Fruit fly (Drosophila melanogaster) whole organism, embryonic: Measurements from ENCODE around the gene CG10943.

ENCODE experiments used
- Atf-2 ChIP-seq: fragments of 200-800 bp; sonication (Bioruptor generic); optimal IDR thresholded peaks from 2 replicates; lab custom pipeline; 2016; ENCODE audit warnings: missing biosample characterization, missing genetic modification characterization
- Atf3 ChIP-seq: fragments of 200-800 bp; sonication (Bioruptor generic); optimal IDR thresholded peaks from 3 replicates; lab custom pipeline; 2016; ENCODE audit warnings: missing biosample characterization, missing genetic modification characterization
- Bteb2 ChIP-seq: fragments of 200-800 bp; sonication (Bioruptor generic); optimal IDR thresholded peaks from 2 replicates; lab custom pipeline; 2016; ENCODE audit warnings: missing biosample characterization, missing genetic modification characterization
- CG13424 ChIP-seq: fragments of 200-800 bp; sonication (Bioruptor generic); optimal IDR thresholded peaks from 2 replicates; lab custom pipeline; 2019; ENCODE audit warnings: missing biosample characterization, mild to moderate bottlenecking, missing genetic modification characterization, moderate library complexity
- CG15479 ChIP-seq: fragments of 200-800 bp; sonication (Bioruptor generic); optimal IDR thresholded peaks from 3 replicates; lab custom pipeline; 2019; ENCODE audit warnings: missing biosample characterization, mild to moderate bottlenecking, missing genetic modification characterization, moderate library complexity
- CG15514 ChIP-seq: fragments of 200-800 bp; sonication (Bioruptor generic); optimal IDR thresholded peaks from 3 replicates; lab custom pipeline; 2017; ENCODE audit warnings: missing biosample characterization, missing genetic modification characterization, mild to moderate bottlenecking, moderate library complexity, missing genetic modification reagents
- CG15696 ChIP-seq: fragments of 200-800 bp; sonication (Bioruptor generic); optimal IDR thresholded peaks from 2 replicates; lab custom pipeline; 2019; ENCODE audit warnings: missing biosample characterization, mild to moderate bottlenecking, missing genetic modification characterization, moderate library complexity
- CG2116 ChIP-seq: fragments of 200-800 bp; sonication (Bioruptor generic); optimal IDR thresholded peaks from 3 replicates; lab custom pipeline; 2018; ENCODE audit warnings: missing biosample characterization, mild to moderate bottlenecking, missing genetic modification characterization
- CG33557 ChIP-seq: fragments of 200-800 bp; sonication (Bioruptor generic); optimal IDR thresholded peaks from 2 replicates; lab custom pipeline; 2019; ENCODE audit warnings: missing biosample characterization, mild to moderate bottlenecking, missing genetic modification characterization, moderate library complexity
- CG34376 ChIP-seq: fragments of 200-800 bp; sonication (Bioruptor generic); optimal IDR thresholded peaks from 2 replicates; lab custom pipeline; 2018; ENCODE audit warnings: missing biosample characterization, mild to moderate bottlenecking, missing genetic modification characterization
- CG34422 ChIP-seq: fragments of 200-800 bp; sonication (Bioruptor generic); IDR thresholded peaks from 3 replicates; pipeline ENCODE4 v1.3.6; 2022; ENCODE audit warnings: missing biosample characterization, missing genetic modification characterization
- CG3847 ChIP-seq: fragments of 200-800 bp; sonication (Bioruptor generic); IDR thresholded peaks from 2 replicates; pipeline ENCODE4 v1.3.6; 2022; ENCODE audit warnings: missing biosample characterization, missing genetic modification characterization
- CG42726 ChIP-seq: fragments of 200-800 bp; sonication (Bioruptor generic); IDR thresholded peaks from 2 replicates; pipeline ENCODE4 v1.3.6; 2022; ENCODE audit warnings: missing biosample characterization, missing genetic modification characterization; ENCODE audit not compliant: partially characterized antibody
- CG4424 ChIP-seq: fragments of 200-800 bp; sonication (Bioruptor generic); optimal IDR thresholded peaks from 3 replicates; lab custom pipeline; 2016; ENCODE audit warnings: missing biosample characterization, missing genetic modification characterization
- CG7372 ChIP-seq: fragments of 200-800 bp; sonication (Bioruptor generic); IDR thresholded peaks from 2 replicates; pipeline ENCODE4 v1.3.6; 2022; ENCODE audit warnings: missing biosample characterization, missing genetic modification characterization
- CG8281 ChIP-seq: fragments of 200-800 bp; sonication (Bioruptor generic); optimal IDR thresholded peaks from 2 replicates; lab custom pipeline; 2018; ENCODE audit warnings: missing biosample characterization, mild to moderate bottlenecking, missing genetic modification characterization, moderate library complexity
- CG8388 ChIP-seq: fragments of 200-800 bp; sonication (Bioruptor generic); optimal IDR thresholded peaks from 2 replicates; lab custom pipeline; 2019; ENCODE audit warnings: missing biosample characterization, mild to moderate bottlenecking, missing genetic modification characterization, moderate library complexity
- CG9727 ChIP-seq: fragments of 200-800 bp; sonication (Bioruptor generic); optimal IDR thresholded peaks from 3 replicates; lab custom pipeline; 2017; ENCODE audit warnings: missing biosample characterization, mild to moderate bottlenecking, missing genetic modification characterization
- CHES-1-like ChIP-seq: fragments of 200-800 bp; sonication (Bioruptor generic); optimal IDR thresholded peaks from 2 replicates; lab custom pipeline; 2016; ENCODE audit warnings: missing biosample characterization, missing genetic modification characterization
- CrebB ChIP-seq: fragments of 200-800 bp; sonication (Bioruptor generic); optimal IDR thresholded peaks from 3 replicates; lab custom pipeline; 2018; ENCODE audit warnings: missing biosample characterization, mild to moderate bottlenecking, missing genetic modification characterization
- D19A ChIP-seq: fragments of 200-800 bp; optimal IDR thresholded peaks from 3 replicates; lab custom pipeline; 2019; ENCODE audit warnings: missing biosample characterization, mild to moderate bottlenecking, missing genetic modification characterization, moderate library complexity
- Dll ChIP-seq: fragments of 200-800 bp; sonication (Bioruptor generic); IDR thresholded peaks from 4 replicates; pipeline ENCODE4 v1.3.6; 2022; ENCODE audit warnings: missing biosample characterization, missing genetic modification characterization; ENCODE audit not compliant: partially characterized antibody
- GATAe ChIP-seq: fragments of 200-800 bp; sonication (Bioruptor generic); conservative IDR thresholded peaks from 2 replicates; pipeline ENCODE4 v1.3.6; 2022; ENCODE audit warnings: missing biosample characterization, missing genetic modification characterization
- Hsf ChIP-seq: fragments of 200-800 bp; sonication (Bioruptor generic); optimal IDR thresholded peaks from 3 replicates; lab custom pipeline; 2016; ENCODE audit warnings: missing biosample characterization, missing genetic modification characterization
- Meics ChIP-seq: fragments of 200-800 bp; sonication (Bioruptor generic); optimal IDR thresholded peaks from 2 replicates; lab custom pipeline; 2017; ENCODE audit warnings: missing biosample characterization, mild to moderate bottlenecking, missing genetic modification characterization
- Rx ChIP-seq: fragments of 200-800 bp; sonication (Bioruptor generic); IDR thresholded peaks from 2 replicates; pipeline ENCODE4 v1.3.6; 2022; ENCODE audit warnings: missing biosample characterization, missing genetic modification characterization
- Stat92E ChIP-seq, 3 experiments: fragments of >200 bp in 2 of 3; fragments of 200-800 bp in 1 of 3; sonication (Bioruptor generic) in 1 of 3; optimal IDR thresholded peaks; 2 replicates each; lab custom pipeline; 2017 to 2019; ENCODE audit warnings: missing biosample characterization in 3 of 3, missing genetic modification characterization in 3 of 3, mild to moderate bottlenecking in 1 of 3, moderate library complexity in 1 of 3
- Trl ChIP-seq, 3 experiments: fragments of >200 bp in 2 of 3; fragments of 200-800 bp in 1 of 3; sonication (Bioruptor generic) in 1 of 3; optimal IDR thresholded peaks; 2 replicates in 1 of 3; 3 replicates in 2 of 3; lab custom pipeline; 2016 to 2017; ENCODE audit warnings: missing biosample characterization in 1 of 3, missing genetic modification characterization in 1 of 3
- Usf ChIP-seq: fragments of 200-800 bp; sonication (Bioruptor generic); optimal IDR thresholded peaks from 2 replicates; lab custom pipeline; 2017; ENCODE audit warnings: missing genotype, missing biosample characterization, missing genetic modification characterization
- ab ChIP-seq: fragments of 200-800 bp; sonication (Bioruptor generic); optimal IDR thresholded peaks from 2 replicates; lab custom pipeline; 2016; ENCODE audit warnings: missing biosample characterization, missing genetic modification characterization
- bowl ChIP-seq: fragments of 200-800 bp; sonication (Bioruptor generic); IDR thresholded peaks from 2 replicates; pipeline ENCODE4 v1.3.6; 2022; ENCODE audit warnings: missing biosample characterization, missing genetic modification characterization
- crp ChIP-seq, 2 experiments: fragments of 200-800 bp; sonication (Bioruptor generic); optimal IDR thresholded peaks; 2 replicates in 1 of 2; 3 replicates in 1 of 2; lab custom pipeline; 2017; ENCODE audit warnings: missing biosample characterization in 2 of 2, missing genetic modification characterization in 2 of 2, mild to moderate bottlenecking in 1 of 2, moderate library complexity in 1 of 2
- cwo ChIP-seq: fragments of 200-800 bp; sonication (Bioruptor generic); optimal IDR thresholded peaks from 3 replicates; lab custom pipeline; 2017; ENCODE audit warnings: missing biosample characterization, missing genetic modification characterization, mild to moderate bottlenecking, moderate library complexity, missing genetic modification reagents
- esg ChIP-seq: fragments of 200-800 bp; sonication (Bioruptor generic); conservative IDR thresholded peaks from 2 replicates; pipeline ENCODE4 v1.3.6; 2022; ENCODE audit warnings: missing biosample characterization, missing genetic modification characterization
- exex ChIP-seq: fragments of 200-800 bp; sonication (Bioruptor generic); optimal IDR thresholded peaks from 4 replicates; lab custom pipeline; 2018; ENCODE audit warnings: missing biosample characterization, mild to moderate bottlenecking, missing genetic modification characterization, moderate library complexity
- fd64A ChIP-seq: fragments of 200-800 bp; sonication (Bioruptor generic); optimal IDR thresholded peaks from 3 replicates; lab custom pipeline; 2018; ENCODE audit warnings: missing biosample characterization, mild to moderate bottlenecking, missing genetic modification characterization
- grn ChIP-seq: fragments of 200-800 bp; sonication (Bioruptor generic); optimal IDR thresholded peaks from 3 replicates; lab custom pipeline; 2017; ENCODE audit warnings: missing biosample characterization, missing genetic modification characterization
- hkb ChIP-seq, 2 experiments: fragments of 200-800 bp in 1 of 2; fragments of >200 bp in 1 of 2; sonication (Bioruptor generic) in 1 of 2; IDR thresholded peaks in 1 of 2; optimal IDR thresholded peaks in 1 of 2; 2 replicates each; pipeline versions ENCODE4 v1.3.6 to Lab custom; 2017 to 2022; ENCODE audit warnings: missing biosample characterization in 1 of 2, missing genetic modification characterization in 1 of 2
- mirr ChIP-seq: fragments of 200-800 bp; sonication (Bioruptor generic); optimal IDR thresholded peaks from 3 replicates; lab custom pipeline; 2018; ENCODE audit warnings: missing biosample characterization, mild to moderate bottlenecking, missing genetic modification characterization
- org-1 ChIP-seq: fragments of 200-800 bp; sonication (Bioruptor generic); optimal IDR thresholded peaks from 2 replicates; lab custom pipeline; 2017; ENCODE audit warnings: missing biosample characterization, missing genetic modification characterization
- pnt ChIP-seq: fragments of 200-800 bp; sonication (Bioruptor generic); optimal IDR thresholded peaks from 3 replicates; lab custom pipeline; 2016; ENCODE audit warnings: missing biosample characterization, missing genetic modification characterization
- pum ChIP-seq: fragments of 200-800 bp; sonication (Bioruptor generic); optimal IDR thresholded peaks from 2 replicates; lab custom pipeline; 2016; ENCODE audit warnings: missing biosample characterization, missing genetic modification characterization
- pzg ChIP-seq: fragments of 200-800 bp; sonication (Bioruptor generic); optimal IDR thresholded peaks from 3 replicates; lab custom pipeline; 2018; ENCODE audit warnings: missing biosample characterization, mild to moderate bottlenecking, missing genetic modification characterization, moderate library complexity
- ranshi ChIP-seq: fragments of 200-800 bp; sonication (Bioruptor generic); IDR thresholded peaks from 2 replicates; pipeline ENCODE4 v1.3.6; 2022; ENCODE audit warnings: missing biosample characterization, missing genetic modification characterization
- ssp ChIP-seq: fragments of 200-800 bp; sonication (Bioruptor generic); IDR thresholded peaks from 2 replicates; pipeline ENCODE4 v1.3.6; 2022; ENCODE audit warnings: missing biosample characterization, missing genetic modification characterization
- sug ChIP-seq: fragments of 200-800 bp; optimal IDR thresholded peaks from 2 replicates; lab custom pipeline; 2019; ENCODE audit warnings: missing biosample characterization, mild to moderate bottlenecking, missing genetic modification characterization, moderate library complexity
- tap ChIP-seq: fragments of 200-800 bp; optimal IDR thresholded peaks from 3 replicates; lab custom pipeline; 2019; ENCODE audit warnings: missing biosample characterization, mild to moderate bottlenecking, missing genetic modification characterization, moderate library complexity

Gene CG10943

dm6 chr3L:12889353-12889820, 26.7 kb upstream of the CG10943 start, which contains the start of gene CG43894 (continued):
- peak; percentile 41 for TF ChIP-seq CG8281 (tag; lab: Kevin White, UChicago)

dm6 chr3L:12884680-12885079, 22.0 kb upstream of the CG10943 start, which contains the start of gene CG14120:
CG14120 (plus strand) TSS chr3L:12885039.
- TF ChIP-seq CG7372 (GFP tag; lab: Robert Waterston, UW) (no peak), Usf (no peak), mirr (peak; percentile 10), Bteb2 (GFP tag; lab: Kevin White, UChicago) (no peak), exex (tag; lab: Kevin White, UChicago) (peak; percentile 91), grn (GFP tag; lab: Kevin White, UChicago) (peak; percentile 60), CG34376 (GFP tag; lab: Kevin White, UChicago) (peak; percentile 48), CG33557 (no peak), cwo (peak; percentile 53), GATAe (GFP tag; lab: Robert Waterston, UW) (peak; percentile 78), CG15696 (tag; lab: Kevin White, UChicago) (no peak), CG34422 (GFP tag; lab: Robert Waterston, UW) (no peak), sug (peak; percentile 70), pzg (GFP tag; lab: Kevin White, UChicago) (no peak), Trl (optimal IDR thresholded peaks at IDR 0.05; lab: Kevin White, UChicago) (no peak), Trl (GFP tag; optimal IDR thresholded peaks at IDR 0.05; lab: Kevin White, UChicago) (no peak)

dm6 chr3L:12874211-12874610, 11.5 kb upstream of the CG10943 start:
- TF ChIP-seq CrebB (no peak), bowl (GFP tag; lab: Robert Waterston, UW) (no peak), CG8388 (GFP tag; lab: Kevin White, UChicago) (no peak), CG4424 (GFP tag; lab: Kevin White, UChicago) (no peak), CG7372 (GFP tag; lab: Robert Waterston, UW) (no peak), Stat92E (GFP tag; optimal IDR thresholded peaks at IDR 0.05; lab: Kevin White, UChicago) (no peak), CHES-1-like (no peak), ssp (GFP tag; lab: Robert Waterston, UW) (no peak), tap (tag; lab: Kevin White, UChicago) (no peak), esg (GFP tag; lab: Robert Waterston, UW) (peak; percentile 30; the same call in 1 of the 2 replicates), CG3847 (GFP tag; lab: Robert Waterston, UW) (0 out of 2 replicates have a peak, but pooled peaks have one; percentile 15), CG15479 (no peak), pnt (GFP tag; lab: Kevin White, UChicago) (no peak), Hsf (GFP tag; lab: Kevin White, UChicago) (no peak), org-1 (GFP tag; lab: Kevin White, UChicago) (no peak), Dll (GFP tag; lab: Robert Waterston, UW) (no peak), Rx (no peak), fd64A (no peak), crp (GFP tag; optimal IDR thresholded peaks at IDR 0.05; lab: Kevin White, UChicago) (no peak), CG2116 (GFP tag; lab: Kevin White, UChicago) (no peak), ab (GFP tag; lab: Kevin White, UChicago) (no peak), CG9727 (peak; percentile 7), CG42726 (GFP tag; lab: Robert Waterston, UW) (no peak), CG15514 (GFP tag; lab: Kevin White, UChicago) (peak; percentile 14), Meics (GFP tag; lab: Kevin White, UChicago) (peak; percentile 47), hkb (optimal IDR thresholded peaks at IDR 0.05; lab: Kevin White, UChicago) (no peak), hkb (GFP tag; IDR thresholded peaks at IDR 0.05; lab: Robert Waterston, UW) (no peak), CG13424 (tag; lab: Kevin White, UChicago) (no peak), D19A (tag; lab: Kevin White, UChicago) (no peak), pum (GFP tag; lab: Kevin White, UChicago) (no peak), Atf-2 (no peak), Atf3 (no peak), ranshi (peak; percentile 8; the same call in 1 of the 2 replicates)
